Worm (Caenorhabditis elegans) whole organism, L4 larva: ENCODE results near the gene uaf-2.

ENCODE experiments used
- F10B5.3 ChIP-seq: sonication (generic microtip); optimal IDR thresholded peaks from 2 replicates; lab custom pipeline; 2016; ENCODE audit warnings: mild to moderate bottlenecking, missing genetic modification characterization, missing compliant biosample characterization
- F26F4.8 ChIP-seq: fragments of 200-800 bp; sonication (Bioruptor generic); conservative IDR thresholded peaks from 2 replicates; pipeline ENCODE4 v1.3.6; 2022; ENCODE audit warnings: missing genetic modification characterization, missing compliant biosample characterization
- F37D6.2 ChIP-seq: sonication (generic microtip); optimal IDR thresholded peaks from 2 replicates; lab custom pipeline; 2016; ENCODE audit warnings: mild to moderate bottlenecking, missing genetic modification characterization, missing compliant biosample characterization
- ZK337.2 ChIP-seq: fragments of 200-800 bp; sonication (Bioruptor generic); IDR thresholded peaks from 2 replicates; pipeline ENCODE4 v1.3.6; 2022; ENCODE audit warnings: missing genetic modification reagents, missing genetic modification characterization, missing compliant biosample characterization
- aha-1 ChIP-seq: fragments of 150-350 bp; peaks from one replicate; lab custom pipeline; 2014; ENCODE audit warnings: missing biosample characterization, missing genetic modification characterization
- ama-1 ChIP-seq: fragments of 150-350 bp; optimal IDR thresholded peaks from 2 replicates; lab custom pipeline; 2014; ENCODE audit warnings: inconsistent platforms, mixed read lengths
- daf-16 ChIP-seq, 3 experiments: sonication (generic microtip); optimal IDR thresholded peaks; 2 replicates each; lab custom pipeline; 2016 to 2017; ENCODE audit warnings: missing genetic modification characterization in 3 of 3, missing genetic modification reagents in 3 of 3, mild to moderate bottlenecking in 2 of 3, missing compliant biosample characterization in 2 of 3, missing biosample characterization in 1 of 3, moderate library complexity in 1 of 3
- dmd-8 ChIP-seq: fragments of 200-800 bp; sonication (Bioruptor generic); IDR thresholded peaks from 2 replicates; pipeline ENCODE4 v1.3.6; 2022; ENCODE audit warnings: missing genetic modification characterization, missing compliant biosample characterization
- dpl-1 ChIP-seq: fragments of 150-350 bp; optimal IDR thresholded peaks from 2 replicates; lab custom pipeline; 2014; ENCODE audit warnings: missing biosample characterization, missing genetic modification reagents, missing genetic modification characterization
- egl-27 ChIP-seq: sonication (generic microtip); optimal IDR thresholded peaks from 3 replicates; lab custom pipeline; 2017; ENCODE audit warnings: missing biosample characterization, missing genetic modification reagents, missing genetic modification characterization
- egl-43 ChIP-seq: fragments of 200-800 bp; sonication (Bioruptor generic); IDR thresholded peaks from 2 replicates; pipeline ENCODE4 v1.3.6; 2022; ENCODE audit warnings: missing genetic modification reagents, missing genetic modification characterization, missing compliant biosample characterization
- gei-8 ChIP-seq: fragments of 200-800 bp; sonication (Bioruptor generic); optimal IDR thresholded peaks from 2 replicates; lab custom pipeline; 2018; ENCODE audit warnings: mild to moderate bottlenecking, missing genetic modification characterization, missing compliant biosample characterization
- hif-1 ChIP-seq, 2 experiments: sonication (generic microtip); optimal IDR thresholded peaks; 2 replicates each; lab custom pipeline; 2016 to 2017; ENCODE audit warnings: missing compliant biosample characterization in 2 of 2, missing genetic modification characterization in 2 of 2, missing genetic modification reagents in 2 of 2, missing genotype in 2 of 2, mild to moderate bottlenecking in 1 of 2
- hlh-11 ChIP-seq: fragments of 200-800 bp; sonication (Bioruptor generic); optimal IDR thresholded peaks from 2 replicates; lab custom pipeline; 2018; ENCODE audit warnings: mild to moderate bottlenecking, missing genetic modification characterization, missing compliant biosample characterization
- hlh-30 ChIP-seq: sonication (generic microtip); optimal IDR thresholded peaks from 2 replicates; lab custom pipeline; 2017; ENCODE audit warnings: antibody characterized with exemption, mild to moderate bottlenecking, missing genetic modification characterization, missing compliant biosample characterization; ENCODE audit not compliant: insufficient read depth
- lin-1 ChIP-seq: fragments of 200-800 bp; sonication (Bioruptor generic); IDR thresholded peaks from 2 replicates; pipeline ENCODE4 v1.3.6; 2022; ENCODE audit warnings: missing genetic modification reagents, missing genetic modification characterization, missing compliant biosample characterization
- lin-15B ChIP-seq: fragments of 150-350 bp; sonication (generic microtip); optimal IDR thresholded peaks from 3 replicates; lab custom pipeline; 2014; ENCODE audit warnings: missing biosample characterization, missing genetic modification characterization
- lin-29 ChIP-seq: fragments of 200-800 bp; sonication (Bioruptor generic); IDR thresholded peaks from 2 replicates; pipeline ENCODE4 v1.3.6; 2022; ENCODE audit warnings: missing genetic modification reagents, missing genetic modification characterization, missing compliant biosample characterization
- mep-1 ChIP-seq: fragments of 150-350 bp; sonication (generic microtip); optimal IDR thresholded peaks from 3 replicates; lab custom pipeline; 2014; ENCODE audit warnings: missing biosample characterization, missing genetic modification characterization
- mes-2 ChIP-seq: sonication (generic microtip); optimal IDR thresholded peaks from 2 replicates; lab custom pipeline; 2016; ENCODE audit warnings: missing genotype, mild to moderate bottlenecking, missing genetic modification characterization, missing compliant biosample characterization; ENCODE audit not compliant: poor library complexity, severe bottlenecking
- nhr-10 ChIP-seq: fragments of 150-350 bp; optimal IDR thresholded peaks from 2 replicates; lab custom pipeline; 2014; ENCODE audit warnings: missing biosample characterization, missing genetic modification characterization
- nhr-28 ChIP-seq: fragments of 150-350 bp; optimal IDR thresholded peaks from 2 replicates; lab custom pipeline; 2014; ENCODE audit warnings: missing biosample characterization, missing genetic modification characterization
- nhr-41 ChIP-seq: fragments of 200-800 bp; sonication (Bioruptor generic); IDR thresholded peaks from 2 replicates; pipeline ENCODE4 v1.3.6; 2022; ENCODE audit warnings: missing genetic modification reagents, missing genetic modification characterization, missing compliant biosample characterization
- pha-4 ChIP-seq, 2 experiments: fragments of 150-350 bp in 1 of 2; fragments of 200-800 bp in 1 of 2; sonication (Bioruptor generic) in 1 of 2; IDR thresholded peaks in 1 of 2; optimal IDR thresholded peaks in 1 of 2; 2 replicates each; pipeline versions ENCODE4 v1.3.6 to Lab custom; 2014 to 2022; ENCODE audit warnings: missing genetic modification characterization in 2 of 2, missing genetic modification reagents in 2 of 2, missing biosample characterization in 1 of 2, missing compliant biosample characterization in 1 of 2
- set-16 ChIP-seq: fragments of 200-800 bp; sonication (Bioruptor generic); IDR thresholded peaks from 2 replicates; pipeline ENCODE4 v1.3.6; 2022; ENCODE audit warnings: missing genetic modification reagents, missing genetic modification characterization, missing compliant biosample characterization
- skn-1 ChIP-seq: fragments of 150-350 bp; optimal IDR thresholded peaks from 2 replicates; lab custom pipeline; 2014; ENCODE audit warnings: missing biosample characterization, missing genetic modification characterization
- unc-62 ChIP-seq, 3 experiments: fragments of 150-350 bp in 1 of 3; sonication (generic microtip); optimal IDR thresholded peaks in 2 of 3; peaks in 1 of 3; 1 replicate in 1 of 3; 2 replicates in 2 of 3; lab custom pipeline; 2014 to 2017; ENCODE audit warnings: missing biosample characterization in 3 of 3, missing genetic modification characterization in 3 of 3, missing genetic modification reagents in 3 of 3, missing genotype in 1 of 3
- ztf-11 ChIP-seq: fragments of 150-350 bp; optimal IDR thresholded peaks from 2 replicates; lab custom pipeline; 2014; ENCODE audit warnings: missing biosample characterization, missing genetic modification characterization

Gene uaf-2

ce11 chrIV:17105578-17105977 is 13.0 kb downstream of the uaf-2 start:
- TF ChIP-seq egl-27 (no peak), aha-1 (tag; lab: Kevin White, UChicago) (peak; percentile 35), set-16 (GFP tag; lab: Robert Waterston, UW) (peak; percentile 88)
- TF ChIP-seq, all 104 proteins: peak for 2

- no peak for TF ChIP-seq ZK337.2 (GFP tag; lab: Robert Waterston, UW)
- peak; percentile 5 for TF ChIP-seq dpl-1 (GFP tag; lab: Kevin White, UChicago)
- TF ChIP-seq set-16 (GFP tag; lab: Robert Waterston, UW): peak; percentile 78
- no peak for TF ChIP-seq ztf-11 (tag; lab: Kevin White, UChicago)
- TF ChIP-seq egl-43 (GFP tag; lab: Robert Waterston, UW): 0 out of 2 replicates have a peak, but pooled peaks have one; percentile 26
- no peak for TF ChIP-seq skn-1 (tag; lab: Kevin White, UChicago)
- TF ChIP-seq F26F4.8 (GFP tag; lab: Robert Waterston, UW): no peak
- TF ChIP-seq, all 104 proteins: peak for 3
These were observed 14.3 kb downstream of the uaf-2 start for ce11 chrIV:17104157-17104872.

ce11 chrIV:17103615-17104014 is 15.0 kb downstream of the uaf-2 start, which contains the start of gene Y116A8C.30:
Y116A8C.30 (minus strand) TSS chrIV:17103715.
- TF ChIP-seq gei-8: no peak
- no peak for TF ChIP-seq mes-2
- TF ChIP-seq lin-15B (tag; lab: Kevin White, UChicago): no peak
- no peak for TF ChIP-seq F37D6.2 (tag; lab: Kevin White, UChicago)
- no peak for TF ChIP-seq ama-1 (lab: Kevin White, UChicago)
- TF ChIP-seq lin-1: no peak
- TF ChIP-seq nhr-41 (GFP tag; lab: Robert Waterston, UW): no peak
- TF ChIP-seq dmd-8 (GFP tag; lab: Robert Waterston, UW): no peak

ce11 chrIV:17103116-17103515 is 15.5 kb downstream of the uaf-2 start:
- TF ChIP-seq hlh-11 (tag; lab: Kevin White, UChicago): no peak
- no peak for TF ChIP-seq F26F4.8 (GFP tag; lab: Robert Waterston, UW)
- peak in 1 of 2 experiments; percentile 50 for TF ChIP-seq unc-62 (GFP tag; optimal IDR thresholded peaks at IDR 0.05 in 1 of 2; lab: Kevin White, UChicago)
- no peak for TF ChIP-seq unc-62 (tag; optimal IDR thresholded peaks at IDR 0.05; lab: Kevin White, UChicago)
- no peak for TF ChIP-seq lin-29 (GFP tag; lab: Robert Waterston, UW)
- no peak for TF ChIP-seq F10B5.3
- no peak for TF ChIP-seq pha-4 (GFP tag; IDR thresholded peaks at IDR 0.05; lab: Robert Waterston, UW)
- no peak for TF ChIP-seq pha-4 (tag; optimal IDR thresholded peaks at IDR 0.05; lab: Kevin White, UChicago)
- peak; percentile 77 for TF ChIP-seq aha-1 (tag; lab: Kevin White, UChicago)
- TF ChIP-seq egl-43 (GFP tag; lab: Robert Waterston, UW): no peak
- no peak for TF ChIP-seq lin-1

- TF ChIP-seq nhr-28 (tag; lab: Kevin White, UChicago) (peak; percentile 4), dmd-8 (GFP tag; lab: Robert Waterston, UW) (no peak), mep-1 (no peak), daf-16 (GFP tag; optimal IDR thresholded peaks at IDR 0.05; lab: Kevin White, UChicago) (no peak), daf-16 (tag; optimal IDR thresholded peaks at IDR 0.05; lab: Kevin White, UChicago) (peak; percentile 16), hlh-30 (tag; lab: Kevin White, UChicago) (peak; percentile 30), aha-1 (tag; lab: Kevin White, UChicago) (peak; percentile 88), hif-1 (tag; optimal IDR thresholded peaks at IDR 0.05; lab: Kevin White, UChicago) (peak in 1 of 2 experiments; percentile 70), nhr-10 (no peak)
These were observed 17.8 kb downstream of the uaf-2 start for ce11 chrIV:17100628-17101338.
